Fruit fly (Drosophila melanogaster) whole organism, embryonic: ENCODE data around the gene Tgt.

Experiments
- Antp ChIP-seq: fragments of 200-800 bp; sonication (Bioruptor generic); optimal IDR thresholded peaks from 3 replicates; lab custom pipeline; 2016; ENCODE audit warnings: missing biosample characterization, missing genetic modification characterization
- CG10267 ChIP-seq: fragments of 200-800 bp; sonication (Bioruptor generic); optimal IDR thresholded peaks from 2 replicates; lab custom pipeline; 2018; ENCODE audit warnings: missing biosample characterization, mild to moderate bottlenecking, missing genetic modification characterization, moderate library complexity
- CG10462 ChIP-seq: fragments of 200-800 bp; sonication (Bioruptor generic); optimal IDR thresholded peaks from 2 replicates; lab custom pipeline; 2016; ENCODE audit warnings: missing biosample characterization, missing genetic modification characterization
- CG11695 ChIP-seq: fragments of 200-800 bp; sonication (Bioruptor generic); IDR thresholded peaks from 3 replicates; pipeline ENCODE4 v1.3.6; 2022; ENCODE audit warnings: missing biosample characterization, missing genetic modification characterization
- CG12659 ChIP-seq: fragments of 200-800 bp; sonication (Bioruptor generic); optimal IDR thresholded peaks from 3 replicates; lab custom pipeline; 2017; ENCODE audit warnings: mild to moderate bottlenecking, missing biosample characterization, missing genetic modification reagents, missing genetic modification characterization
- CG14710 ChIP-seq: fragments of 200-800 bp; sonication (Bioruptor generic); optimal IDR thresholded peaks from 3 replicates; lab custom pipeline; 2019; ENCODE audit warnings: missing biosample characterization, mild to moderate bottlenecking, missing genetic modification characterization, moderate library complexity
- CG15514 ChIP-seq: fragments of 200-800 bp; sonication (Bioruptor generic); optimal IDR thresholded peaks from 3 replicates; lab custom pipeline; 2017; ENCODE audit warnings: missing biosample characterization, missing genetic modification characterization, mild to moderate bottlenecking, moderate library complexity, missing genetic modification reagents
- CG17361 ChIP-seq: fragments of 200-800 bp; sonication (Bioruptor generic); IDR thresholded peaks from 3 replicates; pipeline ENCODE4 v1.3.6; 2022; ENCODE audit warnings: missing biosample characterization, missing genetic modification characterization
- CG17802 ChIP-seq: fragments of 200-800 bp; sonication (Bioruptor generic); optimal IDR thresholded peaks from 2 replicates; lab custom pipeline; 2018; ENCODE audit warnings: missing biosample characterization, mild to moderate bottlenecking, missing genetic modification characterization, moderate library complexity
- CG1792 ChIP-seq: fragments of 200-800 bp; sonication (Bioruptor generic); optimal IDR thresholded peaks from 2 replicates; lab custom pipeline; 2016; ENCODE audit warnings: missing biosample characterization, missing genetic modification characterization
- CG2875 ChIP-seq: fragments of 200-800 bp; sonication (Bioruptor generic); optimal IDR thresholded peaks from 2 replicates; lab custom pipeline; 2017; ENCODE audit warnings: missing biosample characterization, mild to moderate bottlenecking, missing genetic modification characterization, missing genetic modification reagents
- CG30431 ChIP-seq: fragments of 200-800 bp; sonication (Bioruptor generic); optimal IDR thresholded peaks from 2 replicates; lab custom pipeline; 2017; ENCODE audit warnings: missing biosample characterization, missing genetic modification characterization
- CG31441 ChIP-seq: fragments of 200-800 bp; sonication (Bioruptor generic); IDR thresholded peaks from 2 replicates; pipeline ENCODE4 v1.3.6; 2022; ENCODE audit warnings: missing biosample characterization, missing genetic modification characterization
- CG34422 ChIP-seq: fragments of 200-800 bp; sonication (Bioruptor generic); IDR thresholded peaks from 3 replicates; pipeline ENCODE4 v1.3.6; 2022; ENCODE audit warnings: missing biosample characterization, missing genetic modification characterization
- CG5180 ChIP-seq: fragments of 200-800 bp; sonication (Bioruptor generic); optimal IDR thresholded peaks from 3 replicates; lab custom pipeline; 2017; ENCODE audit warnings: missing biosample characterization, missing genetic modification characterization, mild to moderate bottlenecking, moderate library complexity, missing genetic modification reagents
- CG6791 ChIP-seq: fragments of 200-800 bp; sonication (Bioruptor generic); IDR thresholded peaks from 3 replicates; pipeline ENCODE4 v1.3.6; 2022; ENCODE audit warnings: missing biosample characterization, missing genetic modification characterization; ENCODE audit not compliant: partially characterized antibody
- CG8089 ChIP-seq: fragments of 200-800 bp; sonication (Bioruptor generic); optimal IDR thresholded peaks from 3 replicates; lab custom pipeline; 2016; ENCODE audit warnings: missing biosample characterization, missing genetic modification characterization
- CG9797 ChIP-seq: fragments of 200-800 bp; sonication (Bioruptor generic); optimal IDR thresholded peaks from 3 replicates; lab custom pipeline; 2018; ENCODE audit warnings: missing biosample characterization, mild to moderate bottlenecking, missing genetic modification characterization
- Dp ChIP-seq: fragments of 200-800 bp; sonication (Bioruptor generic); optimal IDR thresholded peaks from 2 replicates; lab custom pipeline; 2018; ENCODE audit warnings: missing biosample characterization, mild to moderate bottlenecking, missing genetic modification characterization, moderate library complexity
- Dref ChIP-seq: fragments of 200-800 bp; sonication (Bioruptor generic); IDR thresholded peaks from 2 replicates; pipeline ENCODE4 v1.3.6; 2022; ENCODE audit warnings: missing biosample characterization, missing genetic modification characterization
- E2f2 ChIP-seq: fragments of 200-800 bp; sonication (Bioruptor generic); IDR thresholded peaks from 2 replicates; pipeline ENCODE4 v1.3.6; 2022; ENCODE audit warnings: missing biosample characterization, missing genetic modification characterization
- Ets97D ChIP-seq: fragments of 200-800 bp; sonication (Bioruptor generic); optimal IDR thresholded peaks from 3 replicates; lab custom pipeline; 2016; ENCODE audit warnings: missing biosample characterization, missing genetic modification characterization
- Hr78 ChIP-seq, 2 experiments: fragments of 200-800 bp in 1 of 2; fragments of >200 bp in 1 of 2; sonication (Bioruptor generic) in 1 of 2; optimal IDR thresholded peaks; 2 replicates each; lab custom pipeline; 2017 to 2019; ENCODE audit warnings: missing biosample characterization in 2 of 2, missing genetic modification characterization in 2 of 2, mild to moderate bottlenecking in 1 of 2, moderate library complexity in 1 of 2
- Kr ChIP-seq: fragments of 200-800 bp; sonication (Bioruptor generic); optimal IDR thresholded peaks from 2 replicates; lab custom pipeline; 2017; ENCODE audit warnings: missing biosample characterization, mild to moderate bottlenecking, missing genetic modification characterization
- MESR4 ChIP-seq: fragments of 200-800 bp; sonication (Bioruptor generic); optimal IDR thresholded peaks from 2 replicates; lab custom pipeline; 2018; ENCODE audit warnings: missing biosample characterization, mild to moderate bottlenecking, missing genetic modification characterization, moderate library complexity
- Oli ChIP-seq: fragments of 200-800 bp; sonication (Bioruptor generic); optimal IDR thresholded peaks from 2 replicates; lab custom pipeline; 2018; ENCODE audit warnings: missing biosample characterization, mild to moderate bottlenecking, missing genetic modification characterization, moderate library complexity
- Pdp1 ChIP-seq, 2 experiments: fragments of 200-800 bp; sonication (Bioruptor generic); optimal IDR thresholded peaks; 3 replicates each; lab custom pipeline; 2016; ENCODE audit warnings: missing biosample characterization in 2 of 2, missing genetic modification characterization in 2 of 2, mild to moderate bottlenecking in 1 of 2, moderate library complexity in 1 of 2
- Rfx ChIP-seq: fragments of 200-800 bp; sonication (Bioruptor generic); IDR thresholded peaks from 2 replicates; pipeline ENCODE4 v1.3.6; 2022; ENCODE audit warnings: missing biosample characterization, missing genetic modification characterization
- Scr ChIP-seq: fragments of 200-800 bp; sonication (Bioruptor generic); IDR thresholded peaks from 2 replicates; pipeline ENCODE4 v1.3.6; 2022; ENCODE audit warnings: missing biosample characterization, missing genetic modification characterization; ENCODE audit not compliant: partially characterized antibody
- Sin3A ChIP-seq: fragments of >200 bp; optimal IDR thresholded peaks from 2 replicates; lab custom pipeline; 2018
- Sry-δ ChIP-seq: fragments of 200-800 bp; sonication (Bioruptor generic); optimal IDR thresholded peaks from 2 replicates; lab custom pipeline; 2016; ENCODE audit warnings: missing biosample characterization, missing genetic modification characterization
- TFAM ChIP-seq: fragments of 200-800 bp; sonication (Bioruptor generic); optimal IDR thresholded peaks from 2 replicates; lab custom pipeline; 2017; ENCODE audit warnings: missing biosample characterization, missing genetic modification characterization, inconsistent platforms
- YL-1 ChIP-seq: fragments of 200-800 bp; sonication (Bioruptor generic); optimal IDR thresholded peaks from 3 replicates; lab custom pipeline; 2017; ENCODE audit warnings: missing biosample characterization, mild to moderate bottlenecking, missing genetic modification characterization
- chinmo ChIP-seq: fragments of 200-800 bp; sonication (Bioruptor generic); IDR thresholded peaks from 4 replicates; pipeline ENCODE4 v1.3.6; 2022; ENCODE audit warnings: missing biosample characterization, missing genetic modification characterization; ENCODE audit not compliant: partially characterized antibody
- crp ChIP-seq, 2 experiments: fragments of 200-800 bp; sonication (Bioruptor generic); optimal IDR thresholded peaks; 2 replicates in 1 of 2; 3 replicates in 1 of 2; lab custom pipeline; 2017; ENCODE audit warnings: missing biosample characterization in 2 of 2, missing genetic modification characterization in 2 of 2, mild to moderate bottlenecking in 1 of 2, moderate library complexity in 1 of 2
- da ChIP-seq: fragments of 200-800 bp; sonication (Bioruptor generic); optimal IDR thresholded peaks from 2 replicates; lab custom pipeline; 2016; ENCODE audit warnings: missing biosample characterization, missing genetic modification characterization
- eve ChIP-seq, 2 experiments: fragments of >200 bp; optimal IDR thresholded peaks; 2 replicates each; lab custom pipeline; 2017; ENCODE audit warnings: missing biosample characterization in 2 of 2, missing genetic modification characterization in 2 of 2
- gfzf ChIP-seq: fragments of 200-800 bp; sonication (Bioruptor generic); optimal IDR thresholded peaks from 2 replicates; lab custom pipeline; 2016; ENCODE audit warnings: missing biosample characterization, mild to moderate bottlenecking, missing genetic modification characterization, moderate library complexity
- kni ChIP-seq: fragments of 200-800 bp; sonication (Bioruptor generic); optimal IDR thresholded peaks from 3 replicates; lab custom pipeline; 2017; ENCODE audit warnings: mild to moderate bottlenecking, missing biosample characterization, missing genetic modification reagents, missing genetic modification characterization
- pum ChIP-seq: fragments of 200-800 bp; sonication (Bioruptor generic); optimal IDR thresholded peaks from 2 replicates; lab custom pipeline; 2016; ENCODE audit warnings: missing biosample characterization, missing genetic modification characterization
- pzg ChIP-seq: fragments of 200-800 bp; sonication (Bioruptor generic); optimal IDR thresholded peaks from 3 replicates; lab custom pipeline; 2018; ENCODE audit warnings: missing biosample characterization, mild to moderate bottlenecking, missing genetic modification characterization, moderate library complexity
- stc ChIP-seq: fragments of 200-800 bp; sonication (Bioruptor generic); IDR thresholded peaks from 2 replicates; pipeline ENCODE4 v1.3.6; 2022; ENCODE audit warnings: missing biosample characterization, missing genetic modification characterization
- wor ChIP-seq: fragments of 200-800 bp; sonication (Bioruptor generic); IDR thresholded peaks from 2 replicates; pipeline ENCODE4 v1.3.6; 2022; ENCODE audit warnings: missing biosample characterization, missing genetic modification characterization

Gene Tgt

DNA sequence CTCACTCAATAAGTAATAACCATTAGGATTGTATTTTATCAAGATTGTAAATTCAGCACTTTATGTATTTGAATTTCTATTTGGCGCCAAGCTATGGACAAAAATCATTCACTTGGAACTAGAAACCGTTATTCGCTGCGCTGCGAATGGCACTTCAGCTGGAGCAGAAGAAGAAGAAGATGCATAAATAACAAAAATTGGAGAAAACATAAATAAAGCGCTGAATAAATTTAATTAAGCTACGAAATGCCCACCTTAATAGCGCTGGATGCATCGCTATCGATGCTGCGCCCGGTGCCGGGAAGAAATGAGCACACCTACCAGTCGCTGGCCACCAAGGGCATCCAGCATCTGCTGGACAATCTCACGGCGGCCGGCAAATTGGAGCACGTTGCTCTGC is 19.6 kb upstream of the Tgt start, which contains the start of gene IntS14 (continued):
- peak; percentile 37 for TF ChIP-seq CG10267 (tag; lab: Kevin White, UChicago)
- TF ChIP-seq CG30431 (GFP tag; lab: Kevin White, UChicago): no peak
- peak; percentile 17 for TF ChIP-seq Ets97D (GFP tag; lab: Kevin White, UChicago)
- peak; percentile 17 for TF ChIP-seq gfzf
- 0 out of 3 replicates have a peak, but pooled peaks have one; percentile 23 for TF ChIP-seq CG6791 (GFP tag; lab: Robert Waterston, UW)
- TF ChIP-seq pum: no peak
- peak; percentile 68 for TF ChIP-seq CG15514 (GFP tag; lab: Kevin White, UChicago)
- peak; percentile 12 for TF ChIP-seq CG14710
- TF ChIP-seq crp (GFP tag; optimal IDR thresholded peaks at IDR 0.05; lab: Kevin White, UChicago): peak; percentile 43 to 84
- peak; percentile 9 for TF ChIP-seq CG12659 (GFP tag; lab: Kevin White, UChicago)
- no peak for TF ChIP-seq CG1792 (GFP tag; lab: Kevin White, UChicago)
- TF ChIP-seq Sry-δ: peak; percentile 37
- TF ChIP-seq E2f2 (GFP tag; lab: Robert Waterston, UW): peak; percentile 93
- TF ChIP-seq pzg: peak; percentile 68
- TF ChIP-seq Kr (GFP tag; lab: Kevin White, UChicago): no peak
- TF ChIP-seq Scr (GFP tag; lab: Robert Waterston, UW): peak; percentile 29; the same call in 1 of the 2 replicates
- TF ChIP-seq CG17802 (tag; lab: Kevin White, UChicago): no peak
- peak; percentile 3 for TF ChIP-seq CG10462 (GFP tag; lab: Kevin White, UChicago)
- no peak for TF ChIP-seq wor
- TF ChIP-seq Pdp1 (GFP tag; optimal IDR thresholded peaks at IDR 0.05; lab: Kevin White, UChicago): peak in 1 of 2 experiments; percentile 30
- TF ChIP-seq YL-1 (GFP tag; lab: Kevin White, UChicago): peak; percentile 8
- TF ChIP-seq Antp (GFP tag; lab: Kevin White, UChicago): no peak
- no peak for TF ChIP-seq Rfx (GFP tag; lab: Robert Waterston, UW)
- TF ChIP-seq Dref (GFP tag; lab: Robert Waterston, UW): 0 out of 2 replicates have a peak, but pooled peaks have one; percentile 30
- TF ChIP-seq Oli (tag; lab: Kevin White, UChicago): no peak
- TF ChIP-seq CG9797 (GFP tag; lab: Kevin White, UChicago): peak; percentile 9
- TF ChIP-seq CG2875 (GFP tag; lab: Kevin White, UChicago): no peak
- TF ChIP-seq Sin3A (lab: Kevin White, UChicago): peak; percentile 38
- TF ChIP-seq TFAM (GFP tag; lab: Kevin White, UChicago): no peak
- TF ChIP-seq CG31441 (GFP tag; lab: Robert Waterston, UW): no peak
- TF ChIP-seq CG17361 (GFP tag; lab: Robert Waterston, UW): no peak
- TF ChIP-seq stc (GFP tag; lab: Robert Waterston, UW): no peak
- peak; percentile 68 for TF ChIP-seq CG8089
- peak; percentile 67; the same call in 1 of the 4 replicates for TF ChIP-seq chinmo (GFP tag; lab: Robert Waterston, UW)
- peak; percentile 92 for TF ChIP-seq Dp (GFP tag; lab: Kevin White, UChicago)
- no peak for TF ChIP-seq CG11695 (GFP tag; lab: Robert Waterston, UW)
- TF ChIP-seq kni (GFP tag; lab: Kevin White, UChicago): peak; percentile 3
- TF ChIP-seq MESR4: peak; percentile 30
- no peak for TF ChIP-seq da (GFP tag; lab: Kevin White, UChicago)
- TF ChIP-seq CG5180 (GFP tag; lab: Kevin White, UChicago): no peak
- TF ChIP-seq Hr78 (GFP tag; optimal IDR thresholded peaks at IDR 0.05; lab: Kevin White, UChicago): no peak
- peak; percentile 62; the same call in 1 of the 3 replicates for TF ChIP-seq CG34422
- TF ChIP-seq eve (GFP tag; optimal IDR thresholded peaks at IDR 0.05; lab: Kevin White, UChicago): no peak
